Worm (Caenorhabditis elegans): ENCODE results near the gene W01A11.7.
A peak's percentile ranks its signal among the peaks of the same experiment; 100 is the strongest.

The W01A11.7 gene

DNA sequence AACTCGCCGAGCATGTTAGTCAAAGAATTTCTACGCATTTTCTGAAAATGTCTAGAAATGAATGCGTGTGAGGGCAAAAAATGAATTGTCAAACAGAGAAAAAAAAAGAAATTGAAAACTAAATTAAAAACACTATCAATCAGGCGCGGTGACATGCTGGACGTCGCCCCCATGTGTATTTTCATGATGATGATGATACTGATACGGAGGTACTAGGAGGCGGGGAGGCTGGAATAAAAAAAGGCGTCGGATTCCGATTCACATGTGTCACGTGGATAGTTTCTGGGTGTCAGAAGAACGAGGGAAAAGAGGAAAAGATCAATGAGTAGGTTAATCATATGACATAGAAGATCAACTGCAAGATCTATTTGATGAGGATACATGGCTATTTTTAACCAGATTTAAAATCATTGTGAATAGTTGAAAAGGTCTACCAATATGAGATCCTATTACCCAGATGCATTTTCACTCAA lies at the start of gene W01A11.7:
Gene W01A11.7 (minus strand): TSS at position 51 of the 473 bp plus-strand sequence.
- TF ChIP-seq him-1 (tag; optimal IDR thresholded peaks at IDR 0.05) = no peak
- no peak for TF ChIP-seq dao-5 (tag; optimal IDR thresholded peaks at IDR 0.05)
- no peak for TF ChIP-seq W03F9.2 (tag; optimal IDR thresholded peaks at IDR 0.05)

- TF ChIP-seq dao-5 (tag; optimal IDR thresholded peaks at IDR 0.05) = no peak
- no peak for TF ChIP-seq W03F9.2 (tag; optimal IDR thresholded peaks at IDR 0.05)
- TF ChIP-seq him-1 (tag; optimal IDR thresholded peaks at IDR 0.05) = no peak
These were observed 49.1 kb upstream of the W01A11.7 start, which contains the start of gene K04A8.19 for ce11 chrV:6554308-6554707. TSS of gene K04A8.19 (minus strand) at chrV:6554408.

ce11 chrV:6551707-6552390 lies 46.7 kb upstream of the W01A11.7 start, which contains the start of gene twk-10:
TSS of gene twk-10 (plus strand) at chrV:6552340.
- TF ChIP-seq him-1 (tag; optimal IDR thresholded peaks at IDR 0.05) (no peak), W03F9.2 (tag; optimal IDR thresholded peaks at IDR 0.05) (no peak), dao-5 (tag; optimal IDR thresholded peaks at IDR 0.05) (peak; percentile 26)

- no peak for TF ChIP-seq dao-5 (tag; optimal IDR thresholded peaks at IDR 0.05)
- TF ChIP-seq him-1 (tag; optimal IDR thresholded peaks at IDR 0.05) = no peak
- TF ChIP-seq W03F9.2 (tag; optimal IDR thresholded peaks at IDR 0.05) = no peak
These were observed 44.7 kb upstream of the W01A11.7 start, which contains the start of gene lipl-4 for ce11 chrV:6549871-6550270. TSS of gene lipl-4 (plus strand) at chrV:6550171.

ce11 chrV:6549148-6549547 lies 44.0 kb upstream of the W01A11.7 start, which contains the start of gene K04A8.20:
TSS of gene K04A8.20 (plus strand) at chrV:6549448.
- TF ChIP-seq him-1 (tag; optimal IDR thresholded peaks at IDR 0.05) = no peak
- no peak for TF ChIP-seq W03F9.2 (tag; optimal IDR thresholded peaks at IDR 0.05)
- no peak for TF ChIP-seq dao-5 (tag; optimal IDR thresholded peaks at IDR 0.05)

DNA sequence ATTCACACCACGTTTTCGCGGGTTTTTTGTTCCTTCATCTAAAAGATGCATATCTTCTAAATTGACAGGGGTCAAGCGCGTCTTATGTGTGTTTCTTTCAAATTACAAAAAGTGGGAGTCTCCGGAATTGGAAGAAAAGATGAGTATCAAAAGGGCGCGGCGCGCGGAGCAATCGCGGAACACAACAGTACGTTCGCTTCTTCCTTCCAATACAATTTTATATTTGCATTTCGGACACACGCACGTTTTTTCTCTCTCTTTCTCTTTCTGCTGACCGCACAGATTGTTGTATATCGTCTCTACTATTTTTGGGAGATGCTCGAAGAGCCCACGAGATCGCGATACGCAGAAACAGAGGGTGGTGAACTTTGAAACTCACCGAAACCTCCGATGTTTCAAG lies 43.1 kb upstream of the W01A11.7 start:
- TF ChIP-seq dao-5 (tag; optimal IDR thresholded peaks at IDR 0.05) = no peak
- no peak for TF ChIP-seq W03F9.2 (tag; optimal IDR thresholded peaks at IDR 0.05)
- no peak for TF ChIP-seq him-1 (tag; optimal IDR thresholded peaks at IDR 0.05)

DNA sequence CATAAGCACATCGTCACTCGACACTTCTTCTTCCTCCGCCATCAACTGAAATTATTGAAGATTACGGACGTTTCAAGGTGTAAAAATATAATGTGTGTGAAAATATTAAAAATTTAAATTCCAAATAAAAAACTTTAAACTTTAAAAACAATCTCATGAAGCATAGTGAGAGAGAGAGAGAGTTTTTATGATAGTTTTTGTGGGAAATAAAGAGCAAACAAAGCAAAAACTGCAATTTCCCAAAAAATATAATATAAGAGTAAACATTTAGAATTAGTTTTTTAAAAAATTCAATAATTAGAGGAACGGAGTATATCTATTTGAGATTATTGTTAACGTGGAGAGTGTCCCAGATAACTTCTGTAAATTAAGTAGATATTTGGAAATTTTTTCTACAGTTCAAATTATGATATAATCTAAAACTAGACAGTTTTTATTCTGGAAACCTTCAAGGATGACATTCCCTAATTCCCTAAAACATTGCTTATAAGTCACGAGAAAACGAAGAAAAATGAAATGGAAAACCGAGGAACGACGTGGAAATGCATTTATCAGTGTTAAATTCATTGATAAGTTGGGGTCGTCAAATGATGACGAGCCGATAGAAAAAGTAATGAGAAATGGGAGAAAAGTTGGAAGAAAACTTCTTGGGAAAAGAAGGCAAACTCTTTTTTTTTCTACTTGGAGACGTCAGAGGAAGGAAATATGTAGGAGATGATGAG lies 41.4 kb upstream of the W01A11.7 start, which contains the start of gene dre-1:
Gene dre-1 (minus strand): TSS at position 51 of the 722 bp plus-strand sequence.
- TF ChIP-seq him-1 (tag; optimal IDR thresholded peaks at IDR 0.05) (no peak), dao-5 (tag; optimal IDR thresholded peaks at IDR 0.05) (no peak), W03F9.2 (tag; optimal IDR thresholded peaks at IDR 0.05) (no peak)

DNA sequence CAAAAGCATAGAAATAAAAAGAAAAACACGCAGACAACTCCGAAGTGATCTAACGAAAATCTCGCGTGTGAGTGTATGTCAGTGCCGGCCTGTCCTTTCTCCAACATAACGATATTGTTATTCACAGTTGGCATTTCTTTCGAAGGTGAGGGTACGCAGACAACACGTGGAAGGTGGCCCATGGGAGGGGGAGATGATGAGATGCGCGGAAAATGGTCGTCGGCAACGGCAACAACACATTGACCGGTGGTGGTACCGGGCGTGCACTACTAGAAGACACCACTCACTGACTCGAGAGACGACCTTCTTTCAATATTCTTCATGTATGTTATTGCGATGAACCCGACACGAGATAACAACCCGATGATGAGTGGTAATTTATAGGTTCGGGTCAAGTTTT lies 39.8 kb upstream of the W01A11.7 start:
- TF ChIP-seq dao-5 (tag; optimal IDR thresholded peaks at IDR 0.05) (no peak), W03F9.2 (tag; optimal IDR thresholded peaks at IDR 0.05) (no peak), him-1 (tag; optimal IDR thresholded peaks at IDR 0.05) (no peak)

- TF ChIP-seq him-1 (tag; optimal IDR thresholded peaks at IDR 0.05) (no peak), dao-5 (tag; optimal IDR thresholded peaks at IDR 0.05) (no peak), W03F9.2 (tag; optimal IDR thresholded peaks at IDR 0.05) (no peak)
These were observed 36.7 kb upstream of the W01A11.7 start for ce11 chrV:6541875-6542274.

DNA sequence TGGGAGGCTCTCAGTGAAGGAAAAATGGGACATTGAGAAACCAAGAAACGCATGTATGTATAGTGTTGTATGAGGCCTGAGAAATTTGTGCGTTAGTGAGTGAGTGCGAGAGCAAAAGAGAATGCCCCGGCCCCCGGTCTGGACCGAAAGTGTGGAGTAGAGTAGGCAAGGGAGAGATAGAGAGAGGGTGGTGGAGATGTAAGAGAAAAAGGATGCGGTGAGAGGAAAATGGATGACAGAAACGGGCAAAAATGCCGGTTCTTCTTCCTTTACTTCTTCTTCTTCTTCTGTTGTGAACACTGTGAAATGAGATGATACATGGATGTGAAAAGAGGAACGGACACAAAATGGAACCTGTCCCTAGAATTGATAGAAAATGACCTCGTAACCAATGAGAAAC lies 33.1 kb upstream of the W01A11.7 start:
- TF ChIP-seq W03F9.2 (tag; optimal IDR thresholded peaks at IDR 0.05) = no peak
- TF ChIP-seq him-1 (tag; optimal IDR thresholded peaks at IDR 0.05) = no peak
- TF ChIP-seq dao-5 (tag; optimal IDR thresholded peaks at IDR 0.05) = no peak

DNA sequence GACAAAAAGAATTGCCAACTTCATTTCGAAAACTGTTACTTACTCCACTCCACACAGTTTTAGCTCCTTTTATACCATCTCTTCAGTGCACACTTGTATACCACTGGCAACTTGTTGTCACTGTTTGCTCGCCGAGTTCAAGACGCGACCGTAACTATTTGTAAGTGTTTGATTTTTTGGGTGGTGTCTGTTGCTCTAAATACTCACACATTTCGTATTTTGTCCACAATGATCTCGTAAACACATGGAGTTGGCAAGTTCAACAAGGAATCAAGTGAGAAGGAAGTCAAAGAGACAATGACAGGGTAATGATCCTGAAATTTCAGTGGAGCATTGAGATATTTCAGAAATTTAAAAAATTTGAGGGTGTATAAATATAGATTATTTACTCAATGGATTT lies 27.8 kb upstream of the W01A11.7 start, which contains the start of gene hpo-26:
Gene hpo-26 (minus strand): TSS at position 31 of the 400 bp plus-strand sequence.
- TF ChIP-seq dao-5 (tag; optimal IDR thresholded peaks at IDR 0.05) = no peak
- no peak for TF ChIP-seq him-1 (tag; optimal IDR thresholded peaks at IDR 0.05)
- TF ChIP-seq W03F9.2 (tag; optimal IDR thresholded peaks at IDR 0.05) = no peak

ce11 chrV:6524757-6525156 lies 19.6 kb upstream of the W01A11.7 start, which contains the start of gene acs-1:
TSS of gene acs-1 (plus strand) at chrV:6524989.
- TF ChIP-seq him-1 (tag; optimal IDR thresholded peaks at IDR 0.05) (no peak), W03F9.2 (tag; optimal IDR thresholded peaks at IDR 0.05) (no peak), dao-5 (tag; optimal IDR thresholded peaks at IDR 0.05) (no peak)

DNA sequence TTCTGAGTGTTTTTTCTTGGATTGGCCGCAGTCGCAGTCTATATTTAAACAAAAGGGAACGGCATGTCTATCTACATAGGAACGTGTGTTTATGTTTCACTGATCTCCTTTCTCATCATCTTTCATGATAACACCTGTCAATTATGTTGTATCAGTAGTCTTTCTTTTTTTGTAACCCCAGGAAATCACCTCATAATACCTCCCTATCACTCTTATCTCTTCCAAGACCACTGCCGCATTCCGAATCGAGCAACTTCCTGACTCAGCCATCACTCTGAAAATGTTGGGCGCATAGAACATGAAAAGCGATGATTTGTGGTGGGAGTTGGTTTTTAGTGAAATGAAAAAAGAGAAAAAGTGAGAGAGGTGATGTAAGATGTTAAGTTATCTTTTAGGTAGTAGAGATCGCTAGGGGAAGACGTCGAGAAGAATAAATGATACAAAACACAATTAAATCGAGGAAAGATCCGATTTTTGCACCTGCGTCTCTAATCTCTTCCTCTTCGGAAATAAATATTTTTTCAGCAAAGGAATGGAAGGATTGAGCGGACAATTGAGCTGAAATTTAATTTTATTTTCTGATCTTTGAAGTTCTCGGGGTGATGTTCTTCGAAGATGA lies 17.8 kb upstream of the W01A11.7 start:
- TF ChIP-seq him-1 (tag; optimal IDR thresholded peaks at IDR 0.05) (no peak), W03F9.2 (tag; optimal IDR thresholded peaks at IDR 0.05) (no peak), dao-5 (tag; optimal IDR thresholded peaks at IDR 0.05) (no peak)
